Fruit fly (Drosophila melanogaster): ENCODE measurements around the gene rump.

Gene rump

DNA sequence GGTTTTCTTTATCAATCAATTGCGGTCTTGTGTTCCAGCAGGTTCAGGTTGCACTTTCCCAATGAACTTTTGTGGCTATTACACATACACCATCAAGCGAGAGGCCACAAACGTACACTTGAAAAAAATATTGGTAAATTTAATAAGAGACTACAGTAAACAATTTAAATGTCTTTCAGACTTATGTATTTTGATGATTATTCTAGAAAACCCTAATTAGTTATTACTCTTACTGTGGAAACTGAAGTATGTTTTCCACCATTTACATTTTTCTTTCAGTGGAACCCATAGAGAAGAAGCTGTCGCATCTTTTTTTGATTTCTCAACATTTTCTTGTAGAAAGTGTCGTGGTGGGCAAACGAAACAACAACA, 24.0 kb upstream of the rump start (continued):
- TF ChIP-seq CG17359 (tag; optimal IDR thresholded peaks at IDR 0.05) (peak; percentile 97), CG6765 (GFP tag; optimal IDR thresholded peaks at IDR 0.05) (peak; percentile 55), jumu (GFP tag; optimal IDR thresholded peaks at IDR 0.05) (peak; percentile 81), mld (GFP tag; IDR thresholded peaks at IDR 0.05; ENCODE audit: partially characterized antibody) (no peak), p53 (GFP tag; optimal IDR thresholded peaks at IDR 0.05) (peak; percentile 31), Sox102F (GFP tag; optimal IDR thresholded peaks at IDR 0.05) (peak; percentile 99), Adf1 (GFP tag; IDR thresholded peaks at IDR 0.05) (no peak), CG15514 (GFP tag; optimal IDR thresholded peaks at IDR 0.05) (peak; percentile 50), Abd-B (GFP tag; optimal IDR thresholded peaks at IDR 0.05) (no peak), pum (GFP tag; optimal IDR thresholded peaks at IDR 0.05) (peak; percentile 94), HLH4C (GFP tag; IDR thresholded peaks at IDR 0.05; ENCODE audit: partially characterized antibody) (no peak), Chrac-16 (GFP tag; optimal IDR thresholded peaks at IDR 0.05) (peak; percentile 83), jigr1 (GFP tag; IDR thresholded peaks at IDR 0.05) (peak; percentile 81), CG2116 (GFP tag; optimal IDR thresholded peaks at IDR 0.05) (peak; percentile 60), CG17612 (GFP tag; IDR thresholded peaks at IDR 0.05) (peak; percentile 75), Deaf1 (tag; optimal IDR thresholded peaks at IDR 0.05) (no peak), CG15073 (GFP tag; optimal IDR thresholded peaks at IDR 0.05) (peak; percentile 76), sr (GFP tag; IDR thresholded peaks at IDR 0.05) (peak; percentile 54; the same call in 2 of the 3 replicates), sisA (GFP tag; IDR thresholded peaks at IDR 0.05) (peak; percentile 92), CG11504 (tag; optimal IDR thresholded peaks at IDR 0.05) (peak; percentile 96), yki (optimal IDR thresholded peaks at IDR 0.05) (no peak), nom (GFP tag; optimal IDR thresholded peaks at IDR 0.05) (no peak), dati (GFP tag; IDR thresholded peaks at IDR 0.05) (peak; percentile 80), pho (GFP tag; optimal IDR thresholded peaks at IDR 0.05) (peak; percentile 83), fd96Cb (tag; optimal IDR thresholded peaks at IDR 0.05) (peak; percentile 96), CG11723 (GFP tag; optimal IDR thresholded peaks at IDR 0.05) (peak; percentile 89), Xbp1 (GFP tag; optimal IDR thresholded peaks at IDR 0.05) (peak; percentile 95), psq (GFP tag; optimal IDR thresholded peaks at IDR 0.05) (peak; percentile 72), ems (GFP tag; optimal IDR thresholded peaks at IDR 0.05) (peak; percentile 9), Sox100B (GFP tag; optimal IDR thresholded peaks at IDR 0.05) (peak; percentile 94), Bgb (GFP tag; IDR thresholded peaks at IDR 0.05; ENCODE audit: partially characterized antibody) (no peak), Hmx (GFP tag; optimal IDR thresholded peaks at IDR 0.05) (peak; percentile 79), CG6654 (GFP tag; optimal IDR thresholded peaks at IDR 0.05) (peak; percentile 77), CG2199 (GFP tag; IDR thresholded peaks at IDR 0.05) (peak; percentile 83; the same call in 2 of the 3 replicates), Lim3 (GFP tag; IDR thresholded peaks at IDR 0.05) (no peak), CG31224 (GFP tag; IDR thresholded peaks at IDR 0.05) (peak; percentile 74), bsh (GFP tag; optimal IDR thresholded peaks at IDR 0.05) (peak; percentile 65 to 97), CG13296 (GFP tag; optimal IDR thresholded peaks at IDR 0.05) (peak; percentile 81), usp (GFP tag; optimal IDR thresholded peaks at IDR 0.05) (no peak), CG14014 (GFP tag; IDR thresholded peaks at IDR 0.05) (peak; percentile 90), pita (GFP tag; optimal IDR thresholded peaks at IDR 0.05) (no peak), Ada2b (GFP tag; IDR thresholded peaks at IDR 0.05) (peak; percentile 92), Awh (GFP tag; IDR thresholded peaks at IDR 0.05) (peak; percentile 93), sim (GFP tag; IDR thresholded peaks at IDR 0.05) (peak; percentile 91), Mad (GFP tag; optimal IDR thresholded peaks at IDR 0.05) (peak; percentile 88), Kr (GFP tag; optimal IDR thresholded peaks at IDR 0.05) (no peak), TFAM (GFP tag; optimal IDR thresholded peaks at IDR 0.05) (peak; percentile 65), chif (GFP tag; optimal IDR thresholded peaks at IDR 0.05) (peak; percentile 91 to 95), CG4707 (GFP tag; optimal IDR thresholded peaks at IDR 0.05) (peak; percentile 85), sd (tag; optimal IDR thresholded peaks at IDR 0.05) (peak; percentile 38), danr (GFP tag; IDR thresholded peaks at IDR 0.05) (peak; percentile 82), slbo (GFP tag; IDR thresholded peaks at IDR 0.05) (peak; percentile 93)
